Fruit fly (Drosophila melanogaster) whole organism, embryonic: Measurements from ENCODE around the gene CG6830.
A peak's percentile ranks its signal among the peaks of the same experiment; 100 is the strongest.

ENCODE experiments used
- Blimp-1 ChIP-seq: fragments of 200-800 bp; sonication (Bioruptor generic); optimal IDR thresholded peaks from 3 replicates; lab custom pipeline; 2018; ENCODE audit warnings: missing biosample characterization, missing genetic modification characterization, mild to moderate bottlenecking, moderate library complexity, missing genetic modification reagents
- CG10209 ChIP-seq: fragments of 200-800 bp; sonication (Bioruptor generic); optimal IDR thresholded peaks from 3 replicates; lab custom pipeline; 2017; ENCODE audit warnings: missing biosample characterization, mild to moderate bottlenecking, missing genetic modification characterization, missing genetic modification reagents
- CG10959 ChIP-seq: fragments of 200-800 bp; sonication (Bioruptor generic); IDR thresholded peaks from 2 replicates; pipeline ENCODE4 v1.3.6; 2022; ENCODE audit warnings: missing biosample characterization, missing genetic modification characterization
- CG10979 ChIP-seq: fragments of 200-800 bp; sonication (Bioruptor generic); optimal IDR thresholded peaks from 2 replicates; lab custom pipeline; 2018; ENCODE audit warnings: missing biosample characterization, mild to moderate bottlenecking, missing genetic modification characterization, moderate library complexity
- CG11723 ChIP-seq: fragments of 200-800 bp; sonication (Bioruptor generic); optimal IDR thresholded peaks from 2 replicates; lab custom pipeline; 2017; ENCODE audit warnings: missing biosample characterization, mild to moderate bottlenecking, missing genetic modification characterization
- CG12155 ChIP-seq: fragments of 200-800 bp; sonication (Bioruptor generic); optimal IDR thresholded peaks from 3 replicates; lab custom pipeline; 2016; ENCODE audit warnings: missing biosample characterization, missing genetic modification characterization
- CG14050 ChIP-seq: fragments of 200-800 bp; sonication (Bioruptor generic); IDR thresholded peaks from 3 replicates; pipeline ENCODE4 v1.3.6; 2022; ENCODE audit warnings: missing biosample characterization, missing genetic modification characterization
- CG14441 ChIP-seq: fragments of 200-800 bp; sonication (Bioruptor generic); IDR thresholded peaks from 2 replicates; pipeline ENCODE4 v1.3.6; 2022; ENCODE audit warnings: missing biosample characterization, missing genetic modification characterization
- CG1647 ChIP-seq: fragments of 200-800 bp; sonication (Bioruptor generic); optimal IDR thresholded peaks from 3 replicates; lab custom pipeline; 2016; ENCODE audit warnings: missing biosample characterization, missing genetic modification characterization
- CG2120 ChIP-seq: fragments of 200-800 bp; sonication (Bioruptor generic); optimal IDR thresholded peaks from 3 replicates; lab custom pipeline; 2016; ENCODE audit warnings: missing biosample characterization, missing genetic modification characterization
- CG2678 ChIP-seq: fragments of 200-800 bp; sonication (Bioruptor generic); optimal IDR thresholded peaks from 3 replicates; lab custom pipeline; 2019; ENCODE audit warnings: missing biosample characterization, mild to moderate bottlenecking, missing genetic modification characterization, moderate library complexity
- CG30403 ChIP-seq: fragments of 200-800 bp; sonication (Bioruptor generic); optimal IDR thresholded peaks from 3 replicates; lab custom pipeline; 2016; ENCODE audit warnings: missing biosample characterization, missing genetic modification characterization
- CG31365 ChIP-seq: fragments of 200-800 bp; sonication (Bioruptor generic); optimal IDR thresholded peaks from 2 replicates; lab custom pipeline; 2018; ENCODE audit warnings: missing biosample characterization, mild to moderate bottlenecking, missing genetic modification characterization
- CG32532 ChIP-seq: fragments of 200-800 bp; sonication (Bioruptor generic); IDR thresholded peaks from 2 replicates; pipeline ENCODE4 v1.3.6; 2022; ENCODE audit warnings: missing biosample characterization, missing genetic modification characterization
- CG4328 ChIP-seq: fragments of 200-800 bp; sonication (Bioruptor generic); optimal IDR thresholded peaks from 3 replicates; lab custom pipeline; 2017; ENCODE audit warnings: missing biosample characterization, missing genetic modification reagents, missing genetic modification characterization
- CG4730 ChIP-seq: fragments of 200-800 bp; sonication (Bioruptor generic); IDR thresholded peaks from 2 replicates; pipeline ENCODE4 v1.3.6; 2022; ENCODE audit warnings: missing biosample characterization, missing genetic modification characterization
- CG6254 ChIP-seq: fragments of 200-800 bp; sonication (Bioruptor generic); optimal IDR thresholded peaks from 3 replicates; lab custom pipeline; 2017; ENCODE audit warnings: mild to moderate bottlenecking, missing biosample characterization, missing genetic modification reagents, missing genetic modification characterization
- CG6654 ChIP-seq: fragments of 200-800 bp; sonication (Bioruptor generic); optimal IDR thresholded peaks from 2 replicates; lab custom pipeline; 2017; ENCODE audit warnings: missing biosample characterization, mild to moderate bottlenecking, missing genetic modification characterization
- CG7839 ChIP-seq: fragments of 200-800 bp; sonication (Bioruptor generic); optimal IDR thresholded peaks from 3 replicates; lab custom pipeline; 2018; ENCODE audit warnings: missing biosample characterization, mild to moderate bottlenecking, missing genetic modification characterization, moderate library complexity
- CG7963 ChIP-seq: fragments of 200-800 bp; sonication (Bioruptor generic); IDR thresholded peaks from 3 replicates; pipeline ENCODE4 v1.3.6; 2022; ENCODE audit warnings: missing biosample characterization, missing genetic modification characterization; ENCODE audit not compliant: partially characterized antibody
- CG8478 ChIP-seq: fragments of >200 bp; optimal IDR thresholded peaks from 2 replicates; lab custom pipeline; 2018
- CG9817 ChIP-seq: fragments of 200-800 bp; sonication (Bioruptor generic); optimal IDR thresholded peaks from 2 replicates; lab custom pipeline; 2018; ENCODE audit warnings: missing biosample characterization, mild to moderate bottlenecking, missing genetic modification characterization, moderate library complexity
- CHES-1-like ChIP-seq: fragments of 200-800 bp; sonication (Bioruptor generic); optimal IDR thresholded peaks from 2 replicates; lab custom pipeline; 2016; ENCODE audit warnings: missing biosample characterization, missing genetic modification characterization
- D ChIP-seq, 2 experiments: fragments of 200-800 bp in 1 of 2; fragments of >200 bp in 1 of 2; sonication (Bioruptor generic) in 1 of 2; optimal IDR thresholded peaks; 2 replicates in 1 of 2; 3 replicates in 1 of 2; lab custom pipeline; 2017; ENCODE audit warnings: mild to moderate bottlenecking in 1 of 2, missing biosample characterization in 1 of 2, missing genetic modification characterization in 1 of 2, missing genetic modification reagents in 1 of 2
- Doc3 ChIP-seq: fragments of 200-800 bp; sonication (Bioruptor generic); IDR thresholded peaks from 3 replicates; pipeline ENCODE4 v1.3.6; 2022; ENCODE audit warnings: missing biosample characterization, missing genetic modification characterization; ENCODE audit not compliant: partially characterized antibody
- Ets65A ChIP-seq: fragments of 200-800 bp; sonication (Bioruptor generic); peaks from one replicate; lab custom pipeline; 2016; ENCODE audit warnings: missing biosample characterization, missing genetic modification characterization
- Hr3 ChIP-seq: fragments of 200-800 bp; sonication (Bioruptor generic); optimal IDR thresholded peaks from 3 replicates; lab custom pipeline; 2016; ENCODE audit warnings: missing biosample characterization, missing genetic modification characterization
- Jarid2 ChIP-seq: fragments of 200-800 bp; sonication (Bioruptor generic); optimal IDR thresholded peaks from 3 replicates; lab custom pipeline; 2017; ENCODE audit warnings: mild to moderate bottlenecking, missing biosample characterization, missing genetic modification reagents, missing genetic modification characterization
- Lpt ChIP-seq: fragments of >200 bp; optimal IDR thresholded peaks from 2 replicates; lab custom pipeline; 2018; ENCODE audit warnings: missing biosample characterization, missing genetic modification characterization
- Optix ChIP-seq: fragments of 200-800 bp; sonication (Bioruptor generic); IDR thresholded peaks from 3 replicates; pipeline ENCODE4 v1.3.6; 2022; ENCODE audit warnings: missing biosample characterization, missing genetic modification characterization
- Ravus ChIP-seq: fragments of 200-800 bp; sonication (Bioruptor generic); IDR thresholded peaks from 2 replicates; pipeline ENCODE4 v1.3.6; 2022; ENCODE audit warnings: missing biosample characterization, missing genetic modification characterization
- Spps ChIP-seq: fragments of 200-800 bp; sonication (Bioruptor generic); optimal IDR thresholded peaks from 2 replicates; lab custom pipeline; 2018; ENCODE audit warnings: missing biosample characterization, mild to moderate bottlenecking, missing genetic modification characterization
- Stat92E ChIP-seq, 3 experiments: fragments of >200 bp in 2 of 3; fragments of 200-800 bp in 1 of 3; sonication (Bioruptor generic) in 1 of 3; optimal IDR thresholded peaks; 2 replicates each; lab custom pipeline; 2017 to 2019; ENCODE audit warnings: missing biosample characterization in 3 of 3, missing genetic modification characterization in 3 of 3, mild to moderate bottlenecking in 1 of 3, moderate library complexity in 1 of 3
- Usf ChIP-seq: fragments of 200-800 bp; sonication (Bioruptor generic); optimal IDR thresholded peaks from 2 replicates; lab custom pipeline; 2017; ENCODE audit warnings: missing genotype, missing biosample characterization, missing genetic modification characterization
- Vsx1 ChIP-seq: fragments of 200-800 bp; sonication (Bioruptor generic); optimal IDR thresholded peaks from 2 replicates; lab custom pipeline; 2017; ENCODE audit warnings: missing biosample characterization, mild to moderate bottlenecking, missing genetic modification characterization, missing genetic modification reagents
- Xrp1 ChIP-seq: fragments of 200-800 bp; sonication (Bioruptor generic); IDR thresholded peaks from 2 replicates; pipeline ENCODE4 v1.3.6; 2022; ENCODE audit warnings: missing biosample characterization, missing genetic modification characterization
- ato ChIP-seq: fragments of 200-800 bp; sonication (Bioruptor generic); IDR thresholded peaks from 2 replicates; pipeline ENCODE4 v1.3.6; 2022; ENCODE audit warnings: missing biosample characterization, missing genetic modification characterization; ENCODE audit not compliant: partially characterized antibody
- gcm2 ChIP-seq: fragments of 200-800 bp; sonication (Bioruptor generic); optimal IDR thresholded peaks from 2 replicates; lab custom pipeline; 2016; ENCODE audit warnings: missing biosample characterization, missing genetic modification characterization
- kay ChIP-seq: fragments of 200-800 bp; sonication (Bioruptor generic); optimal IDR thresholded peaks from 2 replicates; lab custom pipeline; 2016; ENCODE audit warnings: missing biosample characterization, missing genetic modification characterization
- luna ChIP-seq: fragments of 200-800 bp; sonication (Bioruptor generic); optimal IDR thresholded peaks from 2 replicates; lab custom pipeline; 2016; ENCODE audit warnings: missing biosample characterization, missing genetic modification characterization
- repo ChIP-seq: fragments of 200-800 bp; sonication (Bioruptor generic); optimal IDR thresholded peaks from 2 replicates; lab custom pipeline; 2016; ENCODE audit warnings: missing biosample characterization, missing genetic modification characterization
- run ChIP-seq: fragments of 200-800 bp; sonication (Bioruptor generic); optimal IDR thresholded peaks from 3 replicates; lab custom pipeline; 2018; ENCODE audit warnings: missing biosample characterization, mild to moderate bottlenecking, missing genetic modification characterization
- schlank ChIP-seq: fragments of 200-800 bp; sonication (Bioruptor generic); optimal IDR thresholded peaks from 2 replicates; lab custom pipeline; 2018; ENCODE audit warnings: missing biosample characterization, mild to moderate bottlenecking, missing genetic modification characterization
- scrt ChIP-seq: fragments of 200-800 bp; sonication (Bioruptor generic); optimal IDR thresholded peaks from 2 replicates; lab custom pipeline; 2018; ENCODE audit warnings: missing biosample characterization, mild to moderate bottlenecking, missing genetic modification characterization, moderate library complexity
- trem ChIP-seq: fragments of 200-800 bp; optimal IDR thresholded peaks from 3 replicates; lab custom pipeline; 2019; ENCODE audit warnings: missing biosample characterization, mild to moderate bottlenecking, missing genetic modification characterization, moderate library complexity
- trh ChIP-seq: fragments of 200-800 bp; sonication (Bioruptor generic); optimal IDR thresholded peaks from 2 replicates; lab custom pipeline; 2016; ENCODE audit warnings: missing biosample characterization, missing genetic modification characterization
- tup ChIP-seq: fragments of 200-800 bp; sonication (Bioruptor generic); optimal IDR thresholded peaks from 2 replicates; lab custom pipeline; 2016; ENCODE audit warnings: missing biosample characterization, mild to moderate bottlenecking, missing genetic modification characterization, moderate library complexity
- twi ChIP-seq: fragments of 200-800 bp; optimal IDR thresholded peaks from 2 replicates; lab custom pipeline; 2019; ENCODE audit warnings: missing biosample characterization, mild to moderate bottlenecking, missing genetic modification characterization, moderate library complexity
- vnd ChIP-seq: fragments of 200-800 bp; sonication (Bioruptor generic); IDR thresholded peaks from 3 replicates; pipeline ENCODE4 v1.3.6; 2022; ENCODE audit warnings: missing biosample characterization, missing genetic modification characterization; ENCODE audit not compliant: partially characterized antibody
- zf30C ChIP-seq: fragments of 200-800 bp; sonication (Bioruptor generic); optimal IDR thresholded peaks from 3 replicates; lab custom pipeline; 2018; ENCODE audit warnings: missing biosample characterization, mild to moderate bottlenecking, missing genetic modification characterization

The CG6830 gene

DNA sequence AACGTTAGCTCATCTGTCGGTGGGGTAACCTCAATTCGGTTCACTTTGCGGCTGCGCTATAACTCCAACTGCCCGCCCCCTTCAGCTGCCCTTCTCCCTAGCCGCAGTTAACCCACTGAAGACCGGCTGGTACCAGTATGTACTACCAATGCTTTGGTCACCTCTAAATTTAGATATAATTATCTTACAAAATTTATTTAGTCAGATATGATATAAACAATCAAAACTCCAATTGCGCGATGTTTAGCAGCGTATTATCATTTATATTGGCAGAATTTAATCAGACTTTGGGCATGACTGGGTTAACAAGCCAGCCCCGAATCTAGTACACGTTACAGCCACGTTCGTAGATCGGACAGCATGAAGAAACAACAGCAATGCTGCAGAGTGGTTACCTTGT is 22.4 kb downstream of the CG6830 start (continued):
- TF ChIP-seq ato (GFP tag; lab: Robert Waterston, UW) (no peak), Vsx1 (no peak), Usf (no peak), CG8478 (lab: Kevin White, UChicago) (no peak), CG12155 (GFP tag; lab: Kevin White, UChicago) (no peak), D (optimal IDR thresholded peaks at IDR 0.05; lab: Kevin White, UChicago) (no peak), D (GFP tag; optimal IDR thresholded peaks at IDR 0.05; lab: Kevin White, UChicago) (no peak), CG6254 (GFP tag; lab: Kevin White, UChicago) (peak; percentile 8), zf30C (GFP tag; lab: Kevin White, UChicago) (no peak), scrt (GFP tag; lab: Kevin White, UChicago) (peak; percentile 53), CG9817 (tag; lab: Kevin White, UChicago) (peak; percentile 35), CG4730 (GFP tag; lab: Robert Waterston, UW) (no peak; the same call in 1 of the 2 replicates), trem (tag; lab: Kevin White, UChicago) (no peak), tup (GFP tag; lab: Kevin White, UChicago) (no peak), gcm2 (GFP tag; lab: Kevin White, UChicago) (peak; percentile 23), Doc3 (GFP tag; lab: Robert Waterston, UW) (no peak), Ets65A (GFP tag; lab: Kevin White, UChicago) (peak; percentile 56), CG1647 (GFP tag; lab: Kevin White, UChicago) (no peak), CG10959 (GFP tag; lab: Robert Waterston, UW) (no peak), CG14050 (GFP tag; lab: Robert Waterston, UW) (peak; percentile 52; the same call in 2 of the 3 replicates), trh (no peak), kay (GFP tag; lab: Kevin White, UChicago) (no peak), run (peak; percentile 38), Ravus (GFP tag; lab: Robert Waterston, UW) (no peak), Jarid2 (GFP tag; lab: Kevin White, UChicago) (peak; percentile 11), CHES-1-like (no peak), CG2120 (GFP tag; lab: Kevin White, UChicago) (peak; percentile 49), CG10979 (tag; lab: Kevin White, UChicago) (peak; percentile 36), Stat92E (GFP tag; optimal IDR thresholded peaks at IDR 0.05; lab: Kevin White, UChicago) (no peak), CG14441 (GFP tag; lab: Robert Waterston, UW) (peak; percentile 70), Optix (no peak), twi (no peak), Xrp1 (GFP tag; lab: Robert Waterston, UW) (peak; percentile 32; the same call in 1 of the 2 replicates), CG2678 (tag; lab: Kevin White, UChicago) (peak; percentile 66), CG11723 (peak; percentile 35), CG32532 (GFP tag; lab: Robert Waterston, UW) (peak; percentile 38; the same call in 1 of the 2 replicates), luna (GFP tag; lab: Kevin White, UChicago) (no peak), Hr3 (no peak), CG4328 (GFP tag; lab: Kevin White, UChicago) (no peak), CG30403 (GFP tag; lab: Kevin White, UChicago) (peak; percentile 34), Spps (tag; lab: Kevin White, UChicago) (no peak), CG7963 (GFP tag; lab: Robert Waterston, UW) (no peak), CG10209 (GFP tag; lab: Kevin White, UChicago) (peak; percentile 45), Blimp-1 (GFP tag; lab: Kevin White, UChicago) (no peak), CG31365 (tag; lab: Kevin White, UChicago) (no peak), repo (GFP tag; lab: Kevin White, UChicago) (no peak), Lpt (no peak), CG6654 (no peak), schlank (tag; lab: Kevin White, UChicago) (no peak), vnd (GFP tag; lab: Robert Waterston, UW) (no peak), CG7839 (peak; percentile 66)
